Worm (Caenorhabditis elegans) whole organism, L1 larva: Measurements from ENCODE around the gene tig-3.

Experiments
- aha-1 ChIP-seq: fragments of 150-350 bp; optimal IDR thresholded peaks from 2 replicates; lab custom pipeline; 2014; ENCODE audit warnings: missing biosample characterization, missing genetic modification characterization
- aly-2 ChIP-seq: fragments of 150-350 bp; optimal IDR thresholded peaks from 2 replicates; lab custom pipeline; 2014; ENCODE audit warnings: missing biosample characterization, missing genetic modification characterization
- blmp-1 ChIP-seq: fragments of 150-350 bp; optimal IDR thresholded peaks from 2 replicates; lab custom pipeline; 2014; ENCODE audit warnings: missing biosample characterization, missing genetic modification characterization
- dpl-1 ChIP-seq, 3 experiments: fragments of 150-350 bp in 2 of 3; sonication (generic microtip) in 1 of 3; optimal IDR thresholded peaks; 2 replicates each; lab custom pipeline; 2014 to 2017; ENCODE audit warnings: missing biosample characterization in 3 of 3, missing genetic modification characterization in 3 of 3, missing genetic modification reagents in 3 of 3
- elt-3 ChIP-seq, 6 experiments: fragments of 150-350 bp in 1 of 6; sonication (generic microtip); optimal IDR thresholded peaks; 2 replicates each; lab custom pipeline; 2017 to 2018; ENCODE audit warnings: missing biosample characterization in 6 of 6, missing genetic modification characterization in 6 of 6, inconsistent platforms in 1 of 6
- mab-9 ChIP-seq: fragments of 200-800 bp; sonication (Bioruptor generic); IDR thresholded peaks from 2 replicates; pipeline ENCODE4 v1.3.6; 2022; ENCODE audit warnings: missing genetic modification reagents, missing genetic modification characterization, missing compliant biosample characterization
- pag-3 ChIP-seq: sonication (generic microtip); optimal IDR thresholded peaks from 2 replicates; lab custom pipeline; 2017; ENCODE audit warnings: missing genetic modification characterization, mild to moderate bottlenecking, missing compliant biosample characterization, antibody characterized with exemption, borderline replicate concordance; ENCODE audit not compliant: insufficient read depth
- rnt-1 ChIP-seq: sonication (generic microtip); optimal IDR thresholded peaks from 2 replicates; lab custom pipeline; 2016; ENCODE audit warnings: mild to moderate bottlenecking, missing genetic modification characterization, moderate library complexity, missing compliant biosample characterization
- skn-1 ChIP-seq: fragments of 150-350 bp; optimal IDR thresholded peaks from 2 replicates; lab custom pipeline; 2014; ENCODE audit warnings: missing biosample characterization, missing genetic modification characterization
- snpc-4 ChIP-seq: fragments of 150-350 bp; optimal IDR thresholded peaks from 2 replicates; lab custom pipeline; 2014; ENCODE audit warnings: missing biosample characterization, missing genetic modification characterization
- unc-62 ChIP-seq: fragments of 150-350 bp; optimal IDR thresholded peaks from 2 replicates; lab custom pipeline; 2014; ENCODE audit warnings: missing biosample characterization, missing genetic modification reagents, missing genetic modification characterization

ce11 chrII:15233219-15233618 is 18.4 kb downstream of the tig-3 start:
- TF ChIP-seq blmp-1 (tag; lab: Kevin White, UChicago) (no peak), elt-3 (tag; optimal IDR thresholded peaks at IDR 0.05; lab: Kevin White, UChicago) (no peak), unc-62 (GFP tag; lab: Kevin White, UChicago) (no peak), rnt-1 (tag; lab: Kevin White, UChicago) (no peak), dpl-1 (GFP tag; optimal IDR thresholded peaks at IDR 0.05; lab: Kevin White, UChicago) (no peak), skn-1 (tag; lab: Kevin White, UChicago) (no peak), aly-2 (tag; lab: Kevin White, UChicago) (no peak), mab-9 (no peak), snpc-4 (tag; lab: Kevin White, UChicago) (no peak), aha-1 (no peak), pag-3 (tag; lab: Kevin White, UChicago) (no peak)
